Worm (Caenorhabditis elegans): ENCODE measurements around the gene R04A9.9.
A peak's percentile ranks its signal among the peaks of the same experiment; 100 is the strongest.

- peak; percentile 97 for TF ChIP-seq set-16 (GFP tag; IDR thresholded peaks at IDR 0.05)
- TF ChIP-seq arid-1 (GFP tag; conservative IDR thresholded peaks at IDR 0.05), result no peak
- TF ChIP-seq nhr-25 (tag; optimal IDR thresholded peaks at IDR 0.05; ENCODE audit: borderline replicate concordance, insufficient read depth), result no peak
- TF ChIP-seq rbr-2 (tag; optimal IDR thresholded peaks at IDR 0.05), result no peak
- TF ChIP-seq nhr-237 (tag; optimal IDR thresholded peaks at IDR 0.05), result no peak
- no peak for TF ChIP-seq ztf-11 (tag; optimal IDR thresholded peaks at IDR 0.05)
- TF ChIP-seq zip-11 (GFP tag; IDR thresholded peaks at IDR 0.05), result no peak
- TF ChIP-seq mdl-1 (tag; optimal IDR thresholded peaks at IDR 0.05), result no peak
Measured at ce11 chrX:421785-422657, 31.7 kb upstream of the R04A9.9 start.

Data from whole organism, L4 larva.